Fruit fly (Drosophila melanogaster) whole organism, embryonic: ENCODE data around the gene CG15011.
A peak's percentile ranks its signal among the peaks of the same experiment; 100 is the strongest.

Experiments
- Abd-B ChIP-seq: fragments of 200-800 bp; sonication (Bioruptor generic); optimal IDR thresholded peaks from 2 replicates; lab custom pipeline; 2018; ENCODE audit warnings: missing biosample characterization, mild to moderate bottlenecking, missing genetic modification characterization, moderate library complexity
- Atf6 ChIP-seq: fragments of 200-800 bp; sonication (Bioruptor generic); IDR thresholded peaks from 2 replicates; pipeline ENCODE4 v1.3.6; 2022; ENCODE audit warnings: missing biosample characterization, missing genetic modification characterization
- B-H1 ChIP-seq: fragments of 200-800 bp; sonication (Bioruptor generic); IDR thresholded peaks from 3 replicates; pipeline ENCODE4 v1.3.6; 2022; ENCODE audit warnings: missing biosample characterization, missing genetic modification characterization
- Bdp1 ChIP-seq: fragments of 200-800 bp; sonication (Bioruptor generic); optimal IDR thresholded peaks from 3 replicates; lab custom pipeline; 2016; ENCODE audit warnings: missing biosample characterization, missing genetic modification characterization
- Bgb ChIP-seq: fragments of 200-800 bp; sonication (Bioruptor generic); IDR thresholded peaks from 2 replicates; pipeline ENCODE4 v1.3.6; 2022; ENCODE audit warnings: missing biosample characterization, missing genetic modification characterization; ENCODE audit not compliant: partially characterized antibody
- Blimp-1 ChIP-seq: fragments of 200-800 bp; sonication (Bioruptor generic); optimal IDR thresholded peaks from 3 replicates; lab custom pipeline; 2018; ENCODE audit warnings: missing biosample characterization, missing genetic modification characterization, mild to moderate bottlenecking, moderate library complexity, missing genetic modification reagents
- CG12744 ChIP-seq: fragments of 200-800 bp; sonication (Bioruptor generic); optimal IDR thresholded peaks from 2 replicates; lab custom pipeline; 2016; ENCODE audit warnings: missing biosample characterization, missing genetic modification characterization
- CG13624 ChIP-seq: fragments of 200-800 bp; sonication (Bioruptor generic); optimal IDR thresholded peaks from 2 replicates; lab custom pipeline; 2016; ENCODE audit warnings: missing biosample characterization, missing genetic modification characterization
- CG14014 ChIP-seq: fragments of 200-800 bp; sonication (Bioruptor generic); IDR thresholded peaks from 2 replicates; pipeline ENCODE4 v1.3.6; 2022; ENCODE audit warnings: missing biosample characterization, missing genetic modification characterization
- CG1792 ChIP-seq: fragments of 200-800 bp; sonication (Bioruptor generic); optimal IDR thresholded peaks from 2 replicates; lab custom pipeline; 2016; ENCODE audit warnings: missing biosample characterization, missing genetic modification characterization
- CG18011 ChIP-seq: fragments of 200-800 bp; sonication (Bioruptor generic); optimal IDR thresholded peaks from 2 replicates; lab custom pipeline; 2017; ENCODE audit warnings: missing biosample characterization, missing genetic modification characterization, mild to moderate bottlenecking, moderate library complexity, missing genotype
- CG18599 ChIP-seq: fragments of 200-800 bp; sonication (Bioruptor generic); optimal IDR thresholded peaks from 3 replicates; lab custom pipeline; 2017; ENCODE audit warnings: missing biosample characterization, missing genetic modification characterization, mild to moderate bottlenecking, moderate library complexity, missing genetic modification reagents
- CG2202 ChIP-seq: fragments of 200-800 bp; sonication (Bioruptor generic); optimal IDR thresholded peaks from 2 replicates; lab custom pipeline; 2018; ENCODE audit warnings: missing biosample characterization, mild to moderate bottlenecking, missing genetic modification characterization
- CG2712 ChIP-seq: fragments of 200-800 bp; optimal IDR thresholded peaks from 3 replicates; lab custom pipeline; 2019; ENCODE audit warnings: missing biosample characterization, mild to moderate bottlenecking, missing genetic modification characterization, moderate library complexity
- CG30020 ChIP-seq: fragments of 200-800 bp; optimal IDR thresholded peaks from 2 replicates; lab custom pipeline; 2019; ENCODE audit warnings: missing biosample characterization, mild to moderate bottlenecking, missing genetic modification characterization, moderate library complexity
- CG3065 ChIP-seq: fragments of 200-800 bp; sonication (Bioruptor generic); optimal IDR thresholded peaks from 2 replicates; lab custom pipeline; 2016; ENCODE audit warnings: missing biosample characterization, missing genetic modification characterization
- CG31365 ChIP-seq: fragments of 200-800 bp; sonication (Bioruptor generic); optimal IDR thresholded peaks from 2 replicates; lab custom pipeline; 2018; ENCODE audit warnings: missing biosample characterization, mild to moderate bottlenecking, missing genetic modification characterization
- CG3281 ChIP-seq: fragments of 200-800 bp; sonication (Bioruptor generic); optimal IDR thresholded peaks from 3 replicates; lab custom pipeline; 2017; ENCODE audit warnings: missing biosample characterization, mild to moderate bottlenecking, missing genetic modification characterization
- CG33213 ChIP-seq: fragments of 200-800 bp; sonication (Bioruptor generic); optimal IDR thresholded peaks from 3 replicates; lab custom pipeline; 2016; ENCODE audit warnings: missing biosample characterization, missing genetic modification characterization
- CG4360 ChIP-seq: fragments of 200-800 bp; sonication (Bioruptor generic); IDR thresholded peaks from 2 replicates; pipeline ENCODE4 v1.3.6; 2022; ENCODE audit warnings: missing biosample characterization, missing genetic modification characterization
- CG7357 ChIP-seq: fragments of 200-800 bp; sonication (Bioruptor generic); IDR thresholded peaks from 3 replicates; pipeline ENCODE4 v1.3.6; 2022; ENCODE audit warnings: missing biosample characterization, missing genetic modification characterization
- CG7987 ChIP-seq: fragments of 200-800 bp; sonication (Bioruptor generic); optimal IDR thresholded peaks from 2 replicates; lab custom pipeline; 2018; ENCODE audit warnings: missing biosample characterization, mild to moderate bottlenecking, missing genetic modification characterization, moderate library complexity
- CG8388 ChIP-seq: fragments of 200-800 bp; sonication (Bioruptor generic); optimal IDR thresholded peaks from 2 replicates; lab custom pipeline; 2019; ENCODE audit warnings: missing biosample characterization, mild to moderate bottlenecking, missing genetic modification characterization, moderate library complexity
- Dp ChIP-seq: fragments of 200-800 bp; sonication (Bioruptor generic); optimal IDR thresholded peaks from 2 replicates; lab custom pipeline; 2018; ENCODE audit warnings: missing biosample characterization, mild to moderate bottlenecking, missing genetic modification characterization, moderate library complexity
- Dref ChIP-seq: fragments of 200-800 bp; sonication (Bioruptor generic); IDR thresholded peaks from 2 replicates; pipeline ENCODE4 v1.3.6; 2022; ENCODE audit warnings: missing biosample characterization, missing genetic modification characterization
- Drgx ChIP-seq: fragments of 200-800 bp; sonication (Bioruptor generic); IDR thresholded peaks from 2 replicates; pipeline ENCODE4 v1.3.6; 2022; ENCODE audit warnings: missing biosample characterization, missing genetic modification characterization
- Eip74EF ChIP-seq, 2 experiments: fragments of 200-800 bp in 1 of 2; fragments of >200 bp in 1 of 2; sonication (Bioruptor generic) in 1 of 2; optimal IDR thresholded peaks; 2 replicates each; lab custom pipeline; 2017 to 2019; ENCODE audit warnings: missing biosample characterization in 2 of 2, missing genetic modification characterization in 2 of 2, mild to moderate bottlenecking in 1 of 2, moderate library complexity in 1 of 2
- Fer2 ChIP-seq: fragments of 200-800 bp; sonication (Bioruptor generic); optimal IDR thresholded peaks from 2 replicates; lab custom pipeline; 2018; ENCODE audit warnings: missing biosample characterization, mild to moderate bottlenecking, missing genetic modification characterization, moderate library complexity
- HLH4C ChIP-seq: fragments of 200-800 bp; sonication (Bioruptor generic); IDR thresholded peaks from 3 replicates; pipeline ENCODE4 v1.3.6; 2022; ENCODE audit warnings: missing biosample characterization, missing genetic modification characterization; ENCODE audit not compliant: partially characterized antibody
- MESR4 ChIP-seq: fragments of 200-800 bp; sonication (Bioruptor generic); optimal IDR thresholded peaks from 2 replicates; lab custom pipeline; 2018; ENCODE audit warnings: missing biosample characterization, mild to moderate bottlenecking, missing genetic modification characterization, moderate library complexity
- Rx ChIP-seq: fragments of 200-800 bp; sonication (Bioruptor generic); IDR thresholded peaks from 2 replicates; pipeline ENCODE4 v1.3.6; 2022; ENCODE audit warnings: missing biosample characterization, missing genetic modification characterization
- amos ChIP-seq: fragments of 200-800 bp; sonication (Bioruptor generic); IDR thresholded peaks from 2 replicates; pipeline ENCODE4 v1.3.6; 2022; ENCODE audit warnings: missing biosample characterization, missing genetic modification characterization; ENCODE audit not compliant: partially characterized antibody
- az2 ChIP-seq: fragments of 200-800 bp; sonication (Bioruptor generic); optimal IDR thresholded peaks from 3 replicates; lab custom pipeline; 2016; ENCODE audit warnings: missing biosample characterization, missing genetic modification characterization
- cad ChIP-seq: fragments of >200 bp; optimal IDR thresholded peaks from 2 replicates; lab custom pipeline; 2017; ENCODE audit warnings: missing biosample characterization, missing genetic modification characterization
- danr ChIP-seq: fragments of 200-800 bp; sonication (Bioruptor generic); IDR thresholded peaks from 2 replicates; pipeline ENCODE4 v1.3.6; 2022; ENCODE audit warnings: missing biosample characterization, missing genetic modification characterization
- dysf ChIP-seq: fragments of 200-800 bp; sonication (Bioruptor generic); IDR thresholded peaks from 3 replicates; pipeline ENCODE4 v1.3.6; 2022; ENCODE audit warnings: missing biosample characterization, missing genetic modification characterization
- esg ChIP-seq: fragments of 200-800 bp; sonication (Bioruptor generic); conservative IDR thresholded peaks from 2 replicates; pipeline ENCODE4 v1.3.6; 2022; ENCODE audit warnings: missing biosample characterization, missing genetic modification characterization
- gsb-n ChIP-seq: fragments of 200-800 bp; sonication (Bioruptor generic); optimal IDR thresholded peaks from 3 replicates; lab custom pipeline; 2018; ENCODE audit warnings: missing biosample characterization, mild to moderate bottlenecking, missing genetic modification characterization
- hth ChIP-seq: fragments of >200 bp; optimal IDR thresholded peaks from 2 replicates; lab custom pipeline; 2017; ENCODE audit warnings: inconsistent platforms
- jing ChIP-seq: fragments of 200-800 bp; sonication (Bioruptor generic); optimal IDR thresholded peaks from 2 replicates; lab custom pipeline; 2018; ENCODE audit warnings: missing biosample characterization, mild to moderate bottlenecking, missing genetic modification characterization
- lilli ChIP-seq: fragments of 200-800 bp; sonication (Bioruptor generic); optimal IDR thresholded peaks from 3 replicates; lab custom pipeline; 2016; ENCODE audit warnings: missing biosample characterization, missing genetic modification characterization
- mirr ChIP-seq: fragments of 200-800 bp; sonication (Bioruptor generic); optimal IDR thresholded peaks from 3 replicates; lab custom pipeline; 2018; ENCODE audit warnings: missing biosample characterization, mild to moderate bottlenecking, missing genetic modification characterization
- nerfin-2 ChIP-seq: fragments of 200-800 bp; sonication (Bioruptor generic); IDR thresholded peaks from 2 replicates; pipeline ENCODE4 v1.3.6; 2022; ENCODE audit warnings: missing biosample characterization, missing genetic modification characterization; ENCODE audit not compliant: partially characterized antibody
- p53 ChIP-seq: fragments of 200-800 bp; sonication (Bioruptor generic); optimal IDR thresholded peaks from 2 replicates; lab custom pipeline; 2016; ENCODE audit warnings: missing biosample characterization, missing genetic modification characterization
- phol ChIP-seq: fragments of 200-800 bp; sonication (Bioruptor generic); optimal IDR thresholded peaks from 3 replicates; lab custom pipeline; 2018; ENCODE audit warnings: missing biosample characterization, mild to moderate bottlenecking, missing genetic modification characterization, moderate library complexity
- salm ChIP-seq: fragments of 200-800 bp; sonication (Bioruptor generic); optimal IDR thresholded peaks from 2 replicates; lab custom pipeline; 2018; ENCODE audit warnings: missing biosample characterization, mild to moderate bottlenecking, missing genetic modification characterization
- seq ChIP-seq: fragments of 200-800 bp; sonication (Bioruptor generic); IDR thresholded peaks from 2 replicates; pipeline ENCODE4 v1.3.6; 2022; ENCODE audit warnings: missing biosample characterization, missing genetic modification characterization
- tio ChIP-seq: fragments of 200-800 bp; sonication (Bioruptor generic); optimal IDR thresholded peaks from 2 replicates; lab custom pipeline; 2017; ENCODE audit warnings: missing biosample characterization, missing genetic modification characterization, inconsistent platforms
- ttk ChIP-seq: fragments of 200-800 bp; sonication (Bioruptor generic); IDR thresholded peaks from 2 replicates; pipeline ENCODE4 v2.1.2; 2022; ENCODE audit warnings: missing biosample characterization, missing genetic modification characterization
- vvl ChIP-seq: fragments of 200-800 bp; sonication (Bioruptor generic); IDR thresholded peaks from 2 replicates; pipeline ENCODE4 v1.3.6; 2022; ENCODE audit warnings: missing biosample characterization, missing genetic modification characterization

Gene CG15011

DNA sequence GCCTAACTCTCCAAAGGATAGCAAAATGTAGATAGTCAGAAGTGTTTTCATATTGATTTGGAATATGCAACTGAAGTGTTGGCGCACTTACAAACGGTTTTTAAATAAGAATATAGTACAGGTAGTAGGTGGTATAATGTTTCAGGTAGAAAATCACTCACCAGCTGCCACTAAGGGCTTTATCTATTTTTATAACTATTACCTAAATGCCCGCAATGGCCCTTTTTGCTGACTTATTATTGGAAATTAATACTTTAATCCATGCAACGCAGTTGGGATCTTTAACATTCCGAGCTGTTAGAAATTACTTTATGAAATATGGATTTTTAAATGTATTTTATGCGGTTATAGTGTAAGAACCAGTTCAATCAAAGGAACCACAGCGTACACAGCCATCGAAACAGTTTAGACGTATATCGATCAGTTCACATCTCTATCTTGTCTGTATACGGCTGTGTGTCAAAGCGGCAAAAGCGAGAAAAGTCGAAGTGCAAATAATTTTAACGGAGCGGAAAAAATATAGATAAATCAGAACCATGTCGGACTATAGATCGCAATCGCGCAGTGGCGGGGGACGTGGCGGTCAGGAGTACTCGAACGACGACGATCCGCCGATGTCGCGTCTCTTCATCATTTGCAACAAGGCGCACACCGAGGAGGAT is 24.6 kb upstream of the CG15011 start, which contains the start of the genes srw and CG1316 (continued):
- TF ChIP-seq CG18011 (GFP tag; lab: Kevin White, UChicago) (no peak), lilli (GFP tag; lab: Kevin White, UChicago) (peak; percentile 12), hth (no peak), MESR4 (peak; percentile 95), HLH4C (GFP tag; lab: Robert Waterston, UW) (no peak; the same call in 2 of the 3 replicates), CG8388 (GFP tag; lab: Kevin White, UChicago) (no peak), Abd-B (no peak), mirr (GFP tag; lab: Kevin White, UChicago) (no peak), danr (no peak), CG31365 (tag; lab: Kevin White, UChicago) (no peak), CG3281 (GFP tag; lab: Kevin White, UChicago) (no peak), ttk (GFP tag; lab: Robert Waterston, UW) (no peak), CG7357 (GFP tag; lab: Robert Waterston, UW) (no peak), Drgx (GFP tag; lab: Robert Waterston, UW) (no peak), Eip74EF (GFP tag; optimal IDR thresholded peaks at IDR 0.05; lab: Kevin White, UChicago) (no peak), cad (GFP tag; lab: Kevin White, UChicago) (no peak), CG1792 (no peak), amos (GFP tag; lab: Robert Waterston, UW) (peak; percentile 50; the same call in 1 of the 2 replicates), gsb-n (no peak), CG12744 (GFP tag; lab: Kevin White, UChicago) (no peak), Rx (GFP tag; lab: Robert Waterston, UW) (no peak), esg (no peak), nerfin-2 (GFP tag; lab: Robert Waterston, UW) (no peak), dysf (no peak), B-H1 (GFP tag; lab: Robert Waterston, UW) (no peak), CG2712 (peak; percentile 11), CG4360 (GFP tag; lab: Robert Waterston, UW) (no peak), CG30020 (peak; percentile 32), CG2202 (no peak), CG14014 (GFP tag; lab: Robert Waterston, UW) (no peak), CG33213 (GFP tag; lab: Kevin White, UChicago) (no peak), CG18599 (GFP tag; lab: Kevin White, UChicago) (no peak), Fer2 (tag; lab: Kevin White, UChicago) (no peak), CG7987 (GFP tag; lab: Kevin White, UChicago) (no peak), Bdp1 (GFP tag; lab: Kevin White, UChicago) (no peak), Dp (GFP tag; lab: Kevin White, UChicago) (peak; percentile 62), CG13624 (GFP tag; lab: Kevin White, UChicago) (no peak), p53 (no peak), jing (no peak), Dref (peak; percentile 74), tio (GFP tag; lab: Kevin White, UChicago) (no peak), Atf6 (GFP tag; lab: Robert Waterston, UW) (0 out of 2 replicates have a peak, but pooled peaks have one; percentile 40), Blimp-1 (GFP tag; lab: Kevin White, UChicago) (no peak), seq (GFP tag; lab: Robert Waterston, UW) (no peak), salm (tag; lab: Kevin White, UChicago) (no peak), vvl (no peak), az2 (GFP tag; lab: Kevin White, UChicago) (no peak), phol (tag; lab: Kevin White, UChicago) (peak; percentile 15), CG3065 (no peak), Bgb (GFP tag; lab: Robert Waterston, UW) (peak; percentile 52)
